Fruit fly (Drosophila melanogaster) whole organism, pupa: Measurements from ENCODE around the gene zfh1.

Source experiments
- CG13204 ChIP-seq: fragments of 200-800 bp; sonication (Bioruptor generic); optimal IDR thresholded peaks from 2 replicates; lab custom pipeline; 2018; ENCODE audit warnings: missing biosample characterization, mild to moderate bottlenecking, missing genetic modification characterization, moderate library complexity
- CG14655 ChIP-seq: fragments of 200-800 bp; sonication (Bioruptor generic); optimal IDR thresholded peaks from 3 replicates; lab custom pipeline; 2017; ENCODE audit warnings: mild to moderate bottlenecking, missing biosample characterization, missing genetic modification reagents, missing genetic modification characterization
- CG15710 ChIP-seq: fragments of 200-800 bp; sonication (Bioruptor generic); optimal IDR thresholded peaks from 2 replicates; lab custom pipeline; 2018; ENCODE audit warnings: missing biosample characterization, mild to moderate bottlenecking, missing genetic modification characterization, moderate library complexity
- CG32121 ChIP-seq: fragments of 200-800 bp; sonication (Bioruptor generic); IDR thresholded peaks from 2 replicates; pipeline ENCODE4 v1.3.6; 2022; ENCODE audit warnings: missing biosample characterization, missing genetic modification characterization
- CG8159 ChIP-seq: fragments of 200-800 bp; sonication (Bioruptor generic); optimal IDR thresholded peaks from 3 replicates; lab custom pipeline; 2018; ENCODE audit warnings: missing biosample characterization, mild to moderate bottlenecking, missing genetic modification characterization, moderate library complexity
- CG9948 ChIP-seq: fragments of 200-800 bp; sonication (Bioruptor generic); optimal IDR thresholded peaks from 2 replicates; lab custom pipeline; 2018; ENCODE audit warnings: missing biosample characterization, mild to moderate bottlenecking, missing genetic modification characterization, moderate library complexity
- D1 ChIP-seq: fragments of 200-800 bp; sonication (Bioruptor generic); optimal IDR thresholded peaks from 2 replicates; lab custom pipeline; 2018; ENCODE audit warnings: missing biosample characterization, mild to moderate bottlenecking, missing genetic modification characterization, moderate library complexity
- EcR ChIP-seq: fragments of 200-800 bp; sonication (Bioruptor generic); optimal IDR thresholded peaks from 3 replicates; lab custom pipeline; 2019; ENCODE audit warnings: missing biosample characterization, missing genetic modification characterization, mild to moderate bottlenecking, moderate library complexity, missing genetic modification reagents
- Ets98B ChIP-seq: fragments of 200-800 bp; sonication (Bioruptor generic); IDR thresholded peaks from 2 replicates; pipeline ENCODE4 v1.3.6; 2022; ENCODE audit warnings: missing biosample characterization, missing genetic modification characterization
- Snoo ChIP-seq: fragments of 200-800 bp; sonication (Bioruptor generic); optimal IDR thresholded peaks from 3 replicates; lab custom pipeline; 2017; ENCODE audit warnings: missing biosample characterization, mild to moderate bottlenecking, missing genetic modification characterization, inconsistent platforms
- fd96Ca ChIP-seq: fragments of 200-800 bp; sonication (Bioruptor generic); IDR thresholded peaks from 3 replicates; pipeline ENCODE4 v1.3.6; 2022; ENCODE audit warnings: missing biosample characterization, missing genetic modification characterization
- rn ChIP-seq: fragments of 200-800 bp; sonication (Bioruptor generic); IDR thresholded peaks from 2 replicates; pipeline ENCODE4 v1.3.6; 2022; ENCODE audit warnings: missing biosample characterization, missing genetic modification characterization

- no peak for TF ChIP-seq Snoo (tag; lab: Kevin White, UChicago)
- TF ChIP-seq D1 (tag; lab: Kevin White, UChicago), result no peak
- no peak for TF ChIP-seq CG15710 (tag; lab: Kevin White, UChicago)
- TF ChIP-seq fd96Ca (GFP tag; lab: Robert Waterston, UW), result no peak
- TF ChIP-seq CG8159 (tag; lab: Kevin White, UChicago), result peak; percentile 10
- TF ChIP-seq CG14655 (GFP tag; lab: Kevin White, UChicago), result peak; percentile 5
- no peak for TF ChIP-seq rn (GFP tag; lab: Robert Waterston, UW)
- TF ChIP-seq CG32121 (GFP tag; lab: Robert Waterston, UW), result no peak
- no peak for TF ChIP-seq CG13204 (GFP tag; lab: Kevin White, UChicago)
- TF ChIP-seq CG9948 (tag; lab: Kevin White, UChicago), result no peak
- TF ChIP-seq EcR (GFP tag; lab: Kevin White, UChicago), result no peak
- no peak for TF ChIP-seq Ets98B (GFP tag; lab: Robert Waterston, UW)
These were observed 6.7 kb upstream of the zfh1 start for dm6 chr3R:30758725-30759714.
